Worm (Caenorhabditis elegans) whole organism, L4/young adult: Measurements from ENCODE around the gene C54D10.10.

Experiments
- W03F9.2 ChIP-seq: fragments of 150-350 bp; optimal IDR thresholded peaks from 2 replicates; lab custom pipeline; 2014; ENCODE audit warnings: missing biosample characterization, missing genetic modification characterization
- dao-5 ChIP-seq: sonication (generic microtip); optimal IDR thresholded peaks from 2 replicates; lab custom pipeline; 2016; ENCODE audit warnings: missing genotype, missing genetic modification characterization, moderate library complexity, missing compliant biosample characterization
- him-1 ChIP-seq: sonication (generic microtip); optimal IDR thresholded peaks from 2 replicates; lab custom pipeline; 2016; ENCODE audit warnings: missing genotype, missing genetic modification reagents, missing genetic modification characterization, missing compliant biosample characterization

ce11 chrV:12421360-12421759, 28.4 kb downstream of the C54D10.10 start:
- no peak for TF ChIP-seq him-1 (tag; lab: Kevin White, UChicago)
- no peak for TF ChIP-seq W03F9.2 (tag; lab: Kevin White, UChicago)
- no peak for TF ChIP-seq dao-5 (tag; lab: Kevin White, UChicago)
